Worm (Caenorhabditis elegans) whole organism, L3 larva: ENCODE data around the gene ztf-20.

Experiments used
- ZK546.5 ChIP-seq: sonication (generic microtip); optimal IDR thresholded peaks from 2 replicates; lab custom pipeline; 2017; ENCODE audit warnings: missing biosample characterization, missing genetic modification characterization
- eor-1 ChIP-seq, 2 experiments: fragments of 150-350 bp; optimal IDR thresholded peaks; 2 replicates each; lab custom pipeline; 2014 to 2018; ENCODE audit warnings: missing biosample characterization in 2 of 2, missing genetic modification characterization in 2 of 2
- lin-15B ChIP-seq: fragments of 150-350 bp; optimal IDR thresholded peaks from 2 replicates; lab custom pipeline; 2014; ENCODE audit warnings: missing biosample characterization, missing genetic modification characterization
- nhr-11 ChIP-seq: fragments of 150-350 bp; optimal IDR thresholded peaks from 2 replicates; lab custom pipeline; 2014; ENCODE audit warnings: missing biosample characterization, missing genetic modification characterization
- nhr-237 ChIP-seq: fragments of 150-350 bp; optimal IDR thresholded peaks from 2 replicates; lab custom pipeline; 2014; ENCODE audit warnings: missing biosample characterization, missing genetic modification characterization
- nhr-43 ChIP-seq: sonication (generic microtip); optimal IDR thresholded peaks from 2 replicates; lab custom pipeline; 2016; ENCODE audit warnings: mild to moderate bottlenecking, missing genetic modification characterization, missing compliant biosample characterization; ENCODE audit not compliant: poor library complexity, severe bottlenecking
- nhr-76 ChIP-seq: fragments of 150-350 bp; sonication (generic microtip); optimal IDR thresholded peaks from 5 replicates; lab custom pipeline; 2014; ENCODE audit warnings: missing biosample characterization, missing genetic modification characterization
- nhr-77 ChIP-seq: fragments of 150-350 bp; optimal IDR thresholded peaks from 2 replicates; lab custom pipeline; 2014; ENCODE audit warnings: missing biosample characterization, missing genetic modification characterization
- pqm-1 ChIP-seq: fragments of 150-350 bp; optimal IDR thresholded peaks from 2 replicates; lab custom pipeline; 2017; ENCODE audit warnings: missing biosample characterization, missing genetic modification characterization, inconsistent platforms
- zag-1 ChIP-seq: fragments of 150-350 bp; optimal IDR thresholded peaks from 2 replicates; lab custom pipeline; 2014; ENCODE audit warnings: missing biosample characterization, missing genetic modification characterization
- ztf-11 ChIP-seq: fragments of 150-350 bp; optimal IDR thresholded peaks from 2 replicates; lab custom pipeline; 2014; ENCODE audit warnings: missing biosample characterization, missing genetic modification characterization

The ztf-20 gene

DNA sequence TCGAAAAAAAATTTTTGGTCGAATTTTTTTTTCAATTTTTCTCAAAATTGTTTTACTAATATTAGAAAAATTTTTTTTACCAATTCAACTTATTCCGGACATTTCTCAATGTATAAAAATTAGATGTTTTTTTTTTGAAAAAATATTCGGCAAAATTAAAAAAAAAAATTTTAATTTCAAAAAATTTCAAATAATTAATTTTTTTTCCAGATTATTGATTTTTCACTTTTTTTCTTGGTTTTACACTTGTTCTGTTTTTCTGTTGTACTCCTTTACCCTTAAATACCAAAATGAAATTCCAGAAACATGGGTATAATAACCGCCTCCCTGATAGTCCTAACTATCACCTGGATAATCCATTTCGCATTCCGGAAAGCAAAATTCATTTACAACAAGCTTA is 48.2 kb downstream of the ztf-20 start, which contains the start of gene cyp-42A1:
Gene cyp-42A1, plus strand, starts transcription at position 301 of the 400 bp plus-strand sequence.
- no peak for TF ChIP-seq eor-1 (tag; optimal IDR thresholded peaks at IDR 0.05; lab: Kevin White, UChicago)
- TF ChIP-seq nhr-237: no peak
- TF ChIP-seq nhr-76: no peak
- TF ChIP-seq nhr-77: no peak
- no peak for TF ChIP-seq zag-1
- no peak for TF ChIP-seq ztf-11 (tag; lab: Kevin White, UChicago)
- TF ChIP-seq pqm-1 (tag; lab: Kevin White, UChicago): no peak
- no peak for TF ChIP-seq lin-15B (tag; lab: Kevin White, UChicago)

DNA sequence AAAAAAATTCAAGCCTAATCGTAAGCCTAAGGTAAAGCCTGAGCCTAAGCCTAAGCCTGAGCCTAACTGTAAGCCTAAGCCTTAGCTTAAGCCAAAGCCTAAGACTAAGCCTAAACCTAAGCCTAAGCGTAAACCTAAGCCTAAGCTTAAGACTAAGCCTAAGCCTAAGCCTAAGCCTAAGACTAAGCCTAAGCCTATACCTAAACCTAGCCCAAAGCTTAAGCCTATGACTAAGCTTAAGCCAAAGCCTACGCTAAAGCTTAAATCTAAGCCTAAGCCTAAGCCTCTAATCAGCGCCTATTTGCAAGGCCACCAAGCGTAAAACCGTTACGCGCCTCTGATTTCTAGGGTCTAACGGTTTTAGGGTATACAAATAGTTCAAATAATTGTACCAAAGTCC is 50.3 kb downstream of the ztf-20 start:
- TF ChIP-seq ZK546.5 (tag; lab: Kevin White, UChicago) (no peak), nhr-43 (tag; lab: Kevin White, UChicago) (no peak), nhr-11 (tag; lab: Kevin White, UChicago) (no peak), nhr-77 (no peak)
